Fruit fly (Drosophila melanogaster) whole organism, embryonic: ENCODE results near the gene CG31493.

ENCODE experiments used
- Blimp-1 ChIP-seq: fragments of 200-800 bp; sonication (Bioruptor generic); optimal IDR thresholded peaks from 3 replicates; lab custom pipeline; 2018; ENCODE audit warnings: missing biosample characterization, missing genetic modification characterization, mild to moderate bottlenecking, moderate library complexity, missing genetic modification reagents
- BtbVII ChIP-seq: fragments of 200-800 bp; sonication (Bioruptor generic); optimal IDR thresholded peaks from 3 replicates; lab custom pipeline; 2017; ENCODE audit warnings: missing biosample characterization, mild to moderate bottlenecking, missing genetic modification characterization
- Bteb2 ChIP-seq: fragments of 200-800 bp; sonication (Bioruptor generic); optimal IDR thresholded peaks from 2 replicates; lab custom pipeline; 2016; ENCODE audit warnings: missing biosample characterization, missing genetic modification characterization
- CG10321 ChIP-seq: fragments of 200-800 bp; sonication (Bioruptor generic); IDR thresholded peaks from 2 replicates; pipeline ENCODE4 v1.3.6; 2022; ENCODE audit warnings: missing biosample characterization, missing genetic modification characterization
- CG10654 ChIP-seq: fragments of 200-800 bp; sonication (Bioruptor generic); optimal IDR thresholded peaks from 2 replicates; lab custom pipeline; 2016; ENCODE audit warnings: missing biosample characterization, missing genetic modification characterization
- CG12942 ChIP-seq: fragments of 200-800 bp; sonication (Bioruptor generic); optimal IDR thresholded peaks from 3 replicates; lab custom pipeline; 2016; ENCODE audit warnings: missing biosample characterization, missing genetic modification characterization
- CG14710 ChIP-seq: fragments of 200-800 bp; sonication (Bioruptor generic); optimal IDR thresholded peaks from 3 replicates; lab custom pipeline; 2019; ENCODE audit warnings: missing biosample characterization, mild to moderate bottlenecking, missing genetic modification characterization, moderate library complexity
- CG1529 ChIP-seq: fragments of 200-800 bp; sonication (Bioruptor generic); optimal IDR thresholded peaks from 3 replicates; lab custom pipeline; 2018; ENCODE audit warnings: missing biosample characterization, missing genetic modification characterization
- CG1603 ChIP-seq: fragments of 200-800 bp; sonication (Bioruptor generic); optimal IDR thresholded peaks from 2 replicates; lab custom pipeline; 2019; ENCODE audit warnings: missing biosample characterization, mild to moderate bottlenecking, missing genetic modification characterization, moderate library complexity
- CG16813 ChIP-seq: fragments of 200-800 bp; sonication (Bioruptor generic); IDR thresholded peaks from 3 replicates; pipeline ENCODE4 v1.3.6; 2022; ENCODE audit warnings: missing biosample characterization, missing genetic modification characterization; ENCODE audit not compliant: partially characterized antibody
- CG17361 ChIP-seq: fragments of 200-800 bp; sonication (Bioruptor generic); IDR thresholded peaks from 3 replicates; pipeline ENCODE4 v1.3.6; 2022; ENCODE audit warnings: missing biosample characterization, missing genetic modification characterization
- CG17385 ChIP-seq: fragments of 200-800 bp; sonication (Bioruptor generic); optimal IDR thresholded peaks from 3 replicates; lab custom pipeline; 2018; ENCODE audit warnings: missing biosample characterization, mild to moderate bottlenecking, missing genetic modification characterization
- CG31441 ChIP-seq: fragments of 200-800 bp; sonication (Bioruptor generic); IDR thresholded peaks from 2 replicates; pipeline ENCODE4 v1.3.6; 2022; ENCODE audit warnings: missing biosample characterization, missing genetic modification characterization
- CG3281 ChIP-seq: fragments of 200-800 bp; sonication (Bioruptor generic); optimal IDR thresholded peaks from 3 replicates; lab custom pipeline; 2017; ENCODE audit warnings: missing biosample characterization, mild to moderate bottlenecking, missing genetic modification characterization
- CG33557 ChIP-seq: fragments of 200-800 bp; sonication (Bioruptor generic); optimal IDR thresholded peaks from 2 replicates; lab custom pipeline; 2019; ENCODE audit warnings: missing biosample characterization, mild to moderate bottlenecking, missing genetic modification characterization, moderate library complexity
- CG6791 ChIP-seq: fragments of 200-800 bp; sonication (Bioruptor generic); IDR thresholded peaks from 3 replicates; pipeline ENCODE4 v1.3.6; 2022; ENCODE audit warnings: missing biosample characterization, missing genetic modification characterization; ENCODE audit not compliant: partially characterized antibody
- CG7745 ChIP-seq: fragments of 200-800 bp; sonication (Bioruptor generic); optimal IDR thresholded peaks from 2 replicates; lab custom pipeline; 2018; ENCODE audit warnings: missing biosample characterization, mild to moderate bottlenecking, missing genetic modification characterization, moderate library complexity
- CG7786 ChIP-seq: fragments of 200-800 bp; sonication (Bioruptor generic); optimal IDR thresholded peaks from 2 replicates; lab custom pipeline; 2016; ENCODE audit warnings: missing biosample characterization, missing genetic modification characterization
- D19A ChIP-seq: fragments of 200-800 bp; optimal IDR thresholded peaks from 3 replicates; lab custom pipeline; 2019; ENCODE audit warnings: missing biosample characterization, mild to moderate bottlenecking, missing genetic modification characterization, moderate library complexity
- Dref ChIP-seq: fragments of 200-800 bp; sonication (Bioruptor generic); IDR thresholded peaks from 2 replicates; pipeline ENCODE4 v1.3.6; 2022; ENCODE audit warnings: missing biosample characterization, missing genetic modification characterization
- Drgx ChIP-seq: fragments of 200-800 bp; sonication (Bioruptor generic); IDR thresholded peaks from 2 replicates; pipeline ENCODE4 v1.3.6; 2022; ENCODE audit warnings: missing biosample characterization, missing genetic modification characterization
- Gug ChIP-seq: fragments of 200-800 bp; sonication (Bioruptor generic); IDR thresholded peaks from 4 replicates; pipeline ENCODE4 v1.3.6; 2022; ENCODE audit warnings: missing biosample characterization, missing genetic modification characterization
- HLH4C ChIP-seq: fragments of 200-800 bp; sonication (Bioruptor generic); IDR thresholded peaks from 3 replicates; pipeline ENCODE4 v1.3.6; 2022; ENCODE audit warnings: missing biosample characterization, missing genetic modification characterization; ENCODE audit not compliant: partially characterized antibody
- Hmr ChIP-seq: fragments of 200-800 bp; sonication (Bioruptor generic); optimal IDR thresholded peaks from 3 replicates; lab custom pipeline; 2017; ENCODE audit warnings: mild to moderate bottlenecking, missing biosample characterization, missing genetic modification reagents, missing genetic modification characterization
- Lhr ChIP-seq: fragments of 200-800 bp; sonication (Bioruptor generic); optimal IDR thresholded peaks from 3 replicates; lab custom pipeline; 2017; ENCODE audit warnings: mild to moderate bottlenecking, missing biosample characterization, missing genetic modification reagents, missing genetic modification characterization
- Lpt ChIP-seq: fragments of >200 bp; optimal IDR thresholded peaks from 2 replicates; lab custom pipeline; 2018; ENCODE audit warnings: missing biosample characterization, missing genetic modification characterization
- Neu2 ChIP-seq: fragments of 200-800 bp; sonication (Bioruptor generic); optimal IDR thresholded peaks from 3 replicates; lab custom pipeline; 2016; ENCODE audit warnings: missing biosample characterization, missing genetic modification characterization, borderline replicate concordance
- Nf-YB ChIP-seq: fragments of 200-800 bp; sonication (Bioruptor generic); optimal IDR thresholded peaks from 3 replicates; lab custom pipeline; 2019; ENCODE audit warnings: missing biosample characterization, mild to moderate bottlenecking, missing genetic modification characterization, moderate library complexity
- PHDP ChIP-seq: fragments of 200-800 bp; sonication (Bioruptor generic); optimal IDR thresholded peaks from 3 replicates; lab custom pipeline; 2018; ENCODE audit warnings: missing biosample characterization, mild to moderate bottlenecking, missing genetic modification characterization, moderate library complexity
- Tbp ChIP-seq: fragments of >200 bp; optimal IDR thresholded peaks from 2 replicates; lab custom pipeline; 2018; ENCODE audit warnings: missing biosample characterization, missing genetic modification characterization
- ac ChIP-seq: fragments of 200-800 bp; sonication (Bioruptor generic); optimal IDR thresholded peaks from 3 replicates; lab custom pipeline; 2017; ENCODE audit warnings: missing biosample characterization, mild to moderate bottlenecking, missing genetic modification characterization
- ci ChIP-seq: fragments of 200-800 bp; sonication (Bioruptor generic); IDR thresholded peaks from 3 replicates; pipeline ENCODE4 v1.3.6; 2022; ENCODE audit warnings: missing biosample characterization, missing genetic modification characterization
- corto ChIP-seq: fragments of 200-800 bp; sonication (Bioruptor generic); optimal IDR thresholded peaks from 2 replicates; lab custom pipeline; 2016; ENCODE audit warnings: missing biosample characterization, mild to moderate bottlenecking, missing genetic modification characterization, moderate library complexity
- dmrt99B ChIP-seq: fragments of 200-800 bp; sonication (Bioruptor generic); optimal IDR thresholded peaks from 2 replicates; lab custom pipeline; 2018; ENCODE audit warnings: missing biosample characterization, mild to moderate bottlenecking, missing genetic modification characterization, moderate library complexity
- ems ChIP-seq: fragments of 200-800 bp; sonication (Bioruptor generic); optimal IDR thresholded peaks from 3 replicates; lab custom pipeline; 2016; ENCODE audit warnings: missing biosample characterization, missing genetic modification characterization
- grn ChIP-seq: fragments of 200-800 bp; sonication (Bioruptor generic); optimal IDR thresholded peaks from 3 replicates; lab custom pipeline; 2017; ENCODE audit warnings: missing biosample characterization, missing genetic modification characterization
- gt ChIP-seq: fragments of 200-800 bp; sonication (Bioruptor generic); IDR thresholded peaks from 2 replicates; pipeline ENCODE4 v1.3.6; 2022; ENCODE audit warnings: missing biosample characterization, missing genetic modification characterization
- her ChIP-seq: fragments of 200-800 bp; sonication (Bioruptor generic); optimal IDR thresholded peaks from 2 replicates; lab custom pipeline; 2016; ENCODE audit warnings: missing biosample characterization, missing genetic modification characterization
- klu ChIP-seq: fragments of 200-800 bp; sonication (Bioruptor generic); IDR thresholded peaks from 2 replicates; pipeline ENCODE4 v1.3.6; 2022; ENCODE audit warnings: missing biosample characterization, missing genetic modification characterization
- nau ChIP-seq: fragments of 200-800 bp; sonication (Bioruptor generic); optimal IDR thresholded peaks from 3 replicates; lab custom pipeline; 2017; ENCODE audit warnings: missing biosample characterization, mild to moderate bottlenecking, missing genetic modification characterization, missing genetic modification reagents
- oc ChIP-seq: fragments of 200-800 bp; sonication (Bioruptor generic); optimal IDR thresholded peaks from 2 replicates; lab custom pipeline; 2018; ENCODE audit warnings: missing biosample characterization, mild to moderate bottlenecking, missing genetic modification characterization, moderate library complexity
- run ChIP-seq: fragments of 200-800 bp; sonication (Bioruptor generic); optimal IDR thresholded peaks from 3 replicates; lab custom pipeline; 2018; ENCODE audit warnings: missing biosample characterization, mild to moderate bottlenecking, missing genetic modification characterization
- schlank ChIP-seq: fragments of 200-800 bp; sonication (Bioruptor generic); optimal IDR thresholded peaks from 2 replicates; lab custom pipeline; 2018; ENCODE audit warnings: missing biosample characterization, mild to moderate bottlenecking, missing genetic modification characterization
- tgo ChIP-seq: fragments of 200-800 bp; sonication (Bioruptor generic); IDR thresholded peaks from 3 replicates; pipeline ENCODE4 v1.3.6; 2022; ENCODE audit warnings: missing biosample characterization, missing genetic modification characterization
- tll ChIP-seq, 2 experiments: fragments of 200-800 bp in 1 of 2; fragments of >200 bp in 1 of 2; sonication (Bioruptor generic) in 1 of 2; optimal IDR thresholded peaks; 2 replicates each; lab custom pipeline; 2017 to 2019; ENCODE audit warnings: missing biosample characterization in 2 of 2, missing genetic modification characterization in 2 of 2, mild to moderate bottlenecking in 1 of 2, moderate library complexity in 1 of 2
- trem ChIP-seq: fragments of 200-800 bp; optimal IDR thresholded peaks from 3 replicates; lab custom pipeline; 2019; ENCODE audit warnings: missing biosample characterization, mild to moderate bottlenecking, missing genetic modification characterization, moderate library complexity
- trh ChIP-seq: fragments of 200-800 bp; sonication (Bioruptor generic); optimal IDR thresholded peaks from 2 replicates; lab custom pipeline; 2016; ENCODE audit warnings: missing biosample characterization, missing genetic modification characterization
- tup ChIP-seq: fragments of 200-800 bp; sonication (Bioruptor generic); optimal IDR thresholded peaks from 2 replicates; lab custom pipeline; 2016; ENCODE audit warnings: missing biosample characterization, mild to moderate bottlenecking, missing genetic modification characterization, moderate library complexity
- vfl ChIP-seq: fragments of 200-800 bp; sonication (Bioruptor generic); optimal IDR thresholded peaks from 2 replicates; lab custom pipeline; 2016; ENCODE audit warnings: missing biosample characterization, missing genetic modification characterization
- wor ChIP-seq: fragments of 200-800 bp; sonication (Bioruptor generic); IDR thresholded peaks from 2 replicates; pipeline ENCODE4 v1.3.6; 2022; ENCODE audit warnings: missing biosample characterization, missing genetic modification characterization
- zen ChIP-seq: fragments of 200-800 bp; sonication (Bioruptor generic); optimal IDR thresholded peaks from 3 replicates; lab custom pipeline; 2018; ENCODE audit warnings: missing biosample characterization, mild to moderate bottlenecking, missing genetic modification characterization, moderate library complexity

CG31493 gene

dm6 chr3R:7081972-7082371 is 49.4 kb upstream of the CG31493 start, which contains the start of gene Dpck (continued):
- TF ChIP-seq nau (GFP tag; lab: Kevin White, UChicago) (no peak), zen (no peak), Dref (GFP tag; lab: Robert Waterston, UW) (no peak), Lpt (GFP tag; lab: Kevin White, UChicago) (no peak), CG10321 (GFP tag; lab: Robert Waterston, UW) (no peak), gt (GFP tag; lab: Robert Waterston, UW) (no peak), wor (GFP tag; lab: Robert Waterston, UW) (no peak), CG3281 (GFP tag; lab: Kevin White, UChicago) (peak; percentile 1), trh (no peak), corto (GFP tag; lab: Kevin White, UChicago) (no peak), CG1603 (tag; lab: Kevin White, UChicago) (peak; percentile 51), schlank (tag; lab: Kevin White, UChicago) (no peak), grn (GFP tag; lab: Kevin White, UChicago) (no peak), ac (GFP tag; lab: Kevin White, UChicago) (no peak), BtbVII (GFP tag; lab: Kevin White, UChicago) (no peak), HLH4C (GFP tag; lab: Robert Waterston, UW) (no peak), ems (GFP tag; lab: Kevin White, UChicago) (peak; percentile 38), CG10654 (GFP tag; lab: Kevin White, UChicago) (peak; percentile 0), ci (GFP tag; lab: Robert Waterston, UW) (no peak), CG17385 (GFP tag; lab: Kevin White, UChicago) (no peak), CG6791 (GFP tag; lab: Robert Waterston, UW) (no peak), Lhr (GFP tag; lab: Kevin White, UChicago) (peak; percentile 60), run (tag; lab: Kevin White, UChicago) (no peak), CG1529 (GFP tag; lab: Kevin White, UChicago) (no peak), Blimp-1 (GFP tag; lab: Kevin White, UChicago) (no peak), Bteb2 (no peak), trem (tag; lab: Kevin White, UChicago) (peak; percentile 42), her (GFP tag; lab: Kevin White, UChicago) (no peak), CG7786 (GFP tag; lab: Kevin White, UChicago) (no peak), tll (GFP tag; optimal IDR thresholded peaks at IDR 0.05; lab: Kevin White, UChicago) (no peak), Hmr (GFP tag; lab: Kevin White, UChicago) (peak; percentile 46), CG31441 (GFP tag; lab: Robert Waterston, UW) (0 out of 2 replicates have a peak, but pooled peaks have one; percentile 30), PHDP (tag; lab: Kevin White, UChicago) (no peak), Gug (no peak), CG33557 (GFP tag; lab: Kevin White, UChicago) (peak; percentile 22), D19A (tag; lab: Kevin White, UChicago) (no peak), CG16813 (GFP tag; lab: Robert Waterston, UW) (no peak), CG7745 (no peak), klu (GFP tag; lab: Robert Waterston, UW) (no peak), vfl (GFP tag; lab: Kevin White, UChicago) (no peak), tgo (no peak), CG14710 (tag; lab: Kevin White, UChicago) (peak; percentile 45), Nf-YB (GFP tag; lab: Kevin White, UChicago) (no peak), tup (GFP tag; lab: Kevin White, UChicago) (no peak), Drgx (GFP tag; lab: Robert Waterston, UW) (peak; percentile 45), Tbp (GFP tag; lab: Kevin White, UChicago) (no peak), CG12942 (GFP tag; lab: Kevin White, UChicago) (no peak), dmrt99B (no peak), oc (tag; lab: Kevin White, UChicago) (no peak), CG17361 (GFP tag; lab: Robert Waterston, UW) (0 out of 3 replicates have a peak, but pooled peaks have one; percentile 30), Neu2 (GFP tag; lab: Kevin White, UChicago) (no peak)
